Fruit fly (Drosophila melanogaster): Measurements from ENCODE around the gene Eig71Ee.

Gene Eig71Ee

dm6 chr3L:15624944-15625610 is 30.7 kb downstream of the Eig71Ee start:
- TF ChIP-seq usp (GFP tag; optimal IDR thresholded peaks at IDR 0.05) (no peak), Dll (optimal IDR thresholded peaks at IDR 0.05) (no peak), CG8478 (optimal IDR thresholded peaks at IDR 0.05) (no peak), EcR (GFP tag; optimal IDR thresholded peaks at IDR 0.05) (no peak), psq (optimal IDR thresholded peaks at IDR 0.05) (no peak), pan (optimal IDR thresholded peaks at IDR 0.05) (no peak)

dm6 chr3L:15624097-15624496 is 31.7 kb downstream of the Eig71Ee start:
- TF ChIP-seq pan (optimal IDR thresholded peaks at IDR 0.05) (no peak), usp (GFP tag; optimal IDR thresholded peaks at IDR 0.05) (no peak), Dll (optimal IDR thresholded peaks at IDR 0.05) (no peak), psq (optimal IDR thresholded peaks at IDR 0.05) (no peak), CG8478 (optimal IDR thresholded peaks at IDR 0.05) (no peak), EcR (GFP tag; optimal IDR thresholded peaks at IDR 0.05) (no peak)

- peak; percentile 84 for TF ChIP-seq Dll (optimal IDR thresholded peaks at IDR 0.05)
- TF ChIP-seq EcR (GFP tag; optimal IDR thresholded peaks at IDR 0.05), result no peak
- no peak for TF ChIP-seq psq (optimal IDR thresholded peaks at IDR 0.05)
- TF ChIP-seq CG8478 (optimal IDR thresholded peaks at IDR 0.05), result no peak
- no peak for TF ChIP-seq pan (optimal IDR thresholded peaks at IDR 0.05)
- TF ChIP-seq usp (GFP tag; optimal IDR thresholded peaks at IDR 0.05), result no peak
Observed at dm6 chr3L:15619626-15620247, 36.1 kb downstream of the Eig71Ee start, which contains the start of gene Phs. TSS of gene Phs (plus strand) at chr3L:15619901.

dm6 chr3L:15616900-15617299 is 38.9 kb downstream of the Eig71Ee start:
- TF ChIP-seq EcR (GFP tag; optimal IDR thresholded peaks at IDR 0.05) (no peak), psq (optimal IDR thresholded peaks at IDR 0.05) (no peak), Dll (optimal IDR thresholded peaks at IDR 0.05) (no peak)

dm6 chr3L:15616490-15616889 is 39.3 kb downstream of the Eig71Ee start:
- TF ChIP-seq pan (optimal IDR thresholded peaks at IDR 0.05) (no peak), Dll (optimal IDR thresholded peaks at IDR 0.05) (no peak), usp (GFP tag; optimal IDR thresholded peaks at IDR 0.05) (no peak), psq (optimal IDR thresholded peaks at IDR 0.05) (no peak), CG8478 (optimal IDR thresholded peaks at IDR 0.05) (no peak), EcR (GFP tag; optimal IDR thresholded peaks at IDR 0.05) (no peak)

- TF ChIP-seq usp (GFP tag; optimal IDR thresholded peaks at IDR 0.05) (no peak), CG8478 (optimal IDR thresholded peaks at IDR 0.05) (no peak), psq (optimal IDR thresholded peaks at IDR 0.05) (no peak), EcR (GFP tag; optimal IDR thresholded peaks at IDR 0.05) (no peak), pan (optimal IDR thresholded peaks at IDR 0.05) (no peak), Dll (optimal IDR thresholded peaks at IDR 0.05) (no peak)
Observed at dm6 chr3L:15612728-15613127, 43.1 kb downstream of the Eig71Ee start, which contains the start of gene CG13449. TSS of gene CG13449 (minus strand) at chr3L:15612828.

dm6 chr3L:15610109-15610508 is 45.7 kb downstream of the Eig71Ee start, which contains the start of gene CG7650:
TSS of gene CG7650 (minus strand) at chr3L:15610386.
- TF ChIP-seq EcR (GFP tag; optimal IDR thresholded peaks at IDR 0.05) (no peak), usp (GFP tag; optimal IDR thresholded peaks at IDR 0.05) (no peak), Dll (optimal IDR thresholded peaks at IDR 0.05) (no peak), pan (optimal IDR thresholded peaks at IDR 0.05) (no peak), psq (optimal IDR thresholded peaks at IDR 0.05) (no peak), CG8478 (optimal IDR thresholded peaks at IDR 0.05) (no peak)

- no peak for TF ChIP-seq pan (optimal IDR thresholded peaks at IDR 0.05)
Observed at dm6 chr3L:15604979-15605378, 50.8 kb downstream of the Eig71Ee start.

Measured in whole organism.